Fruit fly (Drosophila melanogaster) whole organism, adult: ENCODE results near the gene CG42710.

ENCODE experiments used
- CG11617 ChIP-seq: fragments of 200-800 bp; sonication (Bioruptor generic); optimal IDR thresholded peaks from 2 replicates; lab custom pipeline; 2017; ENCODE audit warnings: mild to moderate bottlenecking, missing biosample characterization, missing genetic modification reagents, missing genetic modification characterization
- CG12768 ChIP-seq: fragments of 200-800 bp; sonication (Bioruptor generic); optimal IDR thresholded peaks from 2 replicates; lab custom pipeline; 2017; ENCODE audit warnings: missing biosample characterization, missing genetic modification characterization, mild to moderate bottlenecking, moderate library complexity, missing genetic modification reagents
- CG14711 ChIP-seq: fragments of 200-800 bp; sonication (Bioruptor generic); optimal IDR thresholded peaks from 2 replicates; lab custom pipeline; 2018; ENCODE audit warnings: missing biosample characterization, mild to moderate bottlenecking, missing genetic modification characterization, moderate library complexity
- CG1620 ChIP-seq: fragments of 200-800 bp; sonication (Bioruptor generic); optimal IDR thresholded peaks from 2 replicates; lab custom pipeline; 2016; ENCODE audit warnings: missing biosample characterization, missing genetic modification characterization
- CG33017 ChIP-seq: fragments of 200-800 bp; sonication (Bioruptor generic); optimal IDR thresholded peaks from 2 replicates; lab custom pipeline; 2018; ENCODE audit warnings: missing biosample characterization, mild to moderate bottlenecking, missing genetic modification characterization, moderate library complexity
- CG5204 ChIP-seq: fragments of 200-800 bp; sonication (Bioruptor generic); optimal IDR thresholded peaks from 2 replicates; lab custom pipeline; 2016; ENCODE audit warnings: missing biosample characterization, missing genetic modification characterization
- CG7045 ChIP-seq: fragments of 200-800 bp; sonication (Bioruptor generic); optimal IDR thresholded peaks from 2 replicates; lab custom pipeline; 2017; ENCODE audit warnings: missing biosample characterization, mild to moderate bottlenecking, missing genetic modification characterization
- CG7101 ChIP-seq: fragments of 200-800 bp; sonication (Bioruptor generic); optimal IDR thresholded peaks from 2 replicates; lab custom pipeline; 2018; ENCODE audit warnings: missing biosample characterization, mild to moderate bottlenecking, missing genetic modification characterization, moderate library complexity
- Clk ChIP-seq: fragments of 200-800 bp; sonication (Bioruptor generic); optimal IDR thresholded peaks from 2 replicates; lab custom pipeline; 2017; ENCODE audit warnings: missing biosample characterization, missing genetic modification characterization
- Hr96 ChIP-seq: fragments of 200-800 bp; sonication (Bioruptor generic); optimal IDR thresholded peaks from 2 replicates; lab custom pipeline; 2016; ENCODE audit warnings: missing biosample characterization, missing genetic modification characterization
- Mnt ChIP-seq: fragments of 200-800 bp; sonication (Bioruptor generic); optimal IDR thresholded peaks from 2 replicates; lab custom pipeline; 2016; ENCODE audit warnings: missing biosample characterization, mild to moderate bottlenecking, missing genetic modification characterization
- bab1 ChIP-seq: fragments of 200-800 bp; sonication (Bioruptor generic); optimal IDR thresholded peaks from 3 replicates; lab custom pipeline; 2019; ENCODE audit warnings: missing biosample characterization, mild to moderate bottlenecking, missing genetic modification characterization, moderate library complexity
- cic ChIP-seq: fragments of 200-800 bp; sonication (Bioruptor generic); optimal IDR thresholded peaks from 2 replicates; lab custom pipeline; 2017; ENCODE audit warnings: missing biosample characterization, mild to moderate bottlenecking, missing genetic modification characterization, moderate library complexity
- cnc ChIP-seq, 2 experiments: fragments of >200 bp; optimal IDR thresholded peaks; 2 replicates each; lab custom pipeline; 2017
- kay ChIP-seq: fragments of 200-800 bp; sonication (Bioruptor generic); peaks from one replicate; lab custom pipeline; 2016; ENCODE audit warnings: missing biosample characterization, missing genetic modification characterization, borderline replicate concordance
- ovo ChIP-seq: fragments of 200-800 bp; sonication (Bioruptor generic); optimal IDR thresholded peaks from 2 replicates; lab custom pipeline; 2016; ENCODE audit warnings: missing biosample characterization, missing genetic modification characterization
- pad ChIP-seq: fragments of 200-800 bp; sonication (Bioruptor generic); optimal IDR thresholded peaks from 3 replicates; lab custom pipeline; 2017; ENCODE audit warnings: missing biosample characterization, missing genetic modification characterization, mild to moderate bottlenecking, moderate library complexity, missing genetic modification reagents
- tj ChIP-seq: fragments of 200-800 bp; sonication (Bioruptor generic); optimal IDR thresholded peaks from 3 replicates; lab custom pipeline; 2017; ENCODE audit warnings: missing biosample characterization, mild to moderate bottlenecking, missing genetic modification characterization, moderate library complexity
- toe ChIP-seq: fragments of 200-800 bp; sonication (Bioruptor generic); optimal IDR thresholded peaks from 2 replicates; lab custom pipeline; 2016; ENCODE audit warnings: missing biosample characterization, missing genetic modification characterization

Gene CG42710

DNA sequence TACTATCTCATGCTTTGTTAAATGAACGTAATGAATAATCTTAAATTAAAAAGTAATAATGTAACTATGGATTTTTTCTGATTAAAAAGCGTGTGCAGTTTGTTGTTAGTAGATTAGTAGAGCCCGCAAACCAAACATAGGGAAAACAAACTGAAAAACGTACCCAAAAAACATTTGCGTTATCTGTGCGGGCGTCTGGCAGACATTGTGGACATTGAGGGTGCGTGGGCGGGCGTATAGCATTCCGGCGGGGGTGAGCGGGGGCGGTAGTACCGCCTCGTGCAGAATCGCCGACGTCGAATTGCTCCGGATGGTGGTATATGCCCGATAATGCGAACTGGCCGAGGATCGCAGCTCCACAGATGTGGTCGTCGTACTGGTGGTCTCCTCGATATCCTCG is 48.0 kb downstream of the CG42710 start:
- TF ChIP-seq Mnt (GFP tag; lab: Kevin White, UChicago) (no peak), CG12768 (no peak), CG33017 (tag; lab: Kevin White, UChicago) (no peak), CG7101 (no peak), kay (GFP tag; lab: Kevin White, UChicago) (no peak), CG1620 (GFP tag; lab: Kevin White, UChicago) (no peak), pad (GFP tag; lab: Kevin White, UChicago) (no peak), bab1 (GFP tag; lab: Kevin White, UChicago) (no peak), toe (GFP tag; lab: Kevin White, UChicago) (no peak), ovo (no peak), Clk (no peak), cnc (optimal IDR thresholded peaks at IDR 0.05; lab: Kevin White, UChicago) (no peak), CG14711 (tag; lab: Kevin White, UChicago) (no peak), Hr96 (GFP tag; lab: Kevin White, UChicago) (no peak), CG7045 (no peak), cic (GFP tag; lab: Kevin White, UChicago) (no peak), CG11617 (no peak), tj (GFP tag; lab: Kevin White, UChicago) (no peak), CG5204 (no peak)

- TF ChIP-seq CG5204: no peak
Observed at dm6 chr2L:8732702-8733101, 49.6 kb downstream of the CG42710 start.
